Fruit fly (Drosophila melanogaster) whole organism, adult: ENCODE data around the gene His4r.

Experiments
- CG12768 ChIP-seq: fragments of 200-800 bp; sonication (Bioruptor generic); optimal IDR thresholded peaks from 2 replicates; lab custom pipeline; 2017; ENCODE audit warnings: missing biosample characterization, missing genetic modification characterization, mild to moderate bottlenecking, moderate library complexity, missing genetic modification reagents
- CG1620 ChIP-seq: fragments of 200-800 bp; sonication (Bioruptor generic); optimal IDR thresholded peaks from 2 replicates; lab custom pipeline; 2016; ENCODE audit warnings: missing biosample characterization, missing genetic modification characterization
- Crg-1 ChIP-seq: fragments of 200-800 bp; sonication (Bioruptor generic); optimal IDR thresholded peaks from 2 replicates; lab custom pipeline; 2016; ENCODE audit warnings: missing biosample characterization, missing genetic modification characterization
- Hr96 ChIP-seq: fragments of 200-800 bp; sonication (Bioruptor generic); optimal IDR thresholded peaks from 2 replicates; lab custom pipeline; 2016; ENCODE audit warnings: missing biosample characterization, missing genetic modification characterization
- kay ChIP-seq: fragments of 200-800 bp; sonication (Bioruptor generic); peaks from one replicate; lab custom pipeline; 2016; ENCODE audit warnings: missing biosample characterization, missing genetic modification characterization, borderline replicate concordance
- ovo ChIP-seq: fragments of 200-800 bp; sonication (Bioruptor generic); optimal IDR thresholded peaks from 2 replicates; lab custom pipeline; 2016; ENCODE audit warnings: missing biosample characterization, missing genetic modification characterization
- pad ChIP-seq: fragments of 200-800 bp; sonication (Bioruptor generic); optimal IDR thresholded peaks from 3 replicates; lab custom pipeline; 2017; ENCODE audit warnings: missing biosample characterization, missing genetic modification characterization, mild to moderate bottlenecking, moderate library complexity, missing genetic modification reagents

dm6 chr3R:14659354-14659804 is 33.8 kb downstream of the His4r start, which contains the start of gene Hexim:
- TF ChIP-seq Crg-1 (GFP tag; lab: Kevin White, UChicago) (peak; percentile 58), kay (no peak), Hr96 (GFP tag; lab: Kevin White, UChicago) (no peak), ovo (no peak), CG1620 (GFP tag; lab: Kevin White, UChicago) (peak; percentile 23), pad (GFP tag; lab: Kevin White, UChicago) (peak; percentile 16), CG12768 (GFP tag; lab: Kevin White, UChicago) (peak; percentile 41)
